Worm (Caenorhabditis elegans) whole organism, L2 larva: ENCODE measurements around the gene F35H10.6.

Source experiments
- C34F6.9 ChIP-seq: fragments of 150-350 bp; optimal IDR thresholded peaks from 2 replicates; lab custom pipeline; 2014; ENCODE audit warnings: missing biosample characterization, missing genetic modification characterization
- F13H6.1 ChIP-seq: sonication (generic microtip); optimal IDR thresholded peaks from 2 replicates; lab custom pipeline; 2016; ENCODE audit warnings: missing genetic modification characterization, missing compliant biosample characterization
- R02D3.7 ChIP-seq: fragments of 150-350 bp; optimal IDR thresholded peaks from 2 replicates; lab custom pipeline; 2014; ENCODE audit warnings: missing biosample characterization, missing genetic modification characterization
- Y55F3AM.14 ChIP-seq: fragments of 200-800 bp; sonication (Bioruptor generic); optimal IDR thresholded peaks from 2 replicates; lab custom pipeline; 2018; ENCODE audit warnings: mild to moderate bottlenecking, missing genetic modification characterization, missing compliant biosample characterization
- ZK546.5 ChIP-seq: sonication (generic microtip); optimal IDR thresholded peaks from 2 replicates; lab custom pipeline; 2017; ENCODE audit warnings: missing biosample characterization, missing genetic modification characterization
- alr-1 ChIP-seq: fragments of 150-350 bp; optimal IDR thresholded peaks from 2 replicates; lab custom pipeline; 2014; ENCODE audit warnings: missing biosample characterization, missing genetic modification characterization
- aly-2 ChIP-seq: fragments of 150-350 bp; optimal IDR thresholded peaks from 2 replicates; lab custom pipeline; 2014; ENCODE audit warnings: missing biosample characterization, missing genetic modification characterization
- blmp-1 ChIP-seq: sonication (generic microtip); optimal IDR thresholded peaks from 2 replicates; lab custom pipeline; 2017; ENCODE audit warnings: missing genetic modification characterization, mild to moderate bottlenecking, missing compliant biosample characterization, antibody characterized with exemption, moderate library complexity; ENCODE audit not compliant: insufficient read depth
- ceh-16 ChIP-seq: fragments of 150-350 bp; optimal IDR thresholded peaks from 2 replicates; lab custom pipeline; 2014; ENCODE audit warnings: missing biosample characterization, missing genetic modification characterization
- ceh-82 ChIP-seq: fragments of 150-350 bp; optimal IDR thresholded peaks from 2 replicates; lab custom pipeline; 2014; ENCODE audit warnings: missing biosample characterization, missing genetic modification characterization
- crh-2 ChIP-seq: sonication (generic microtip); optimal IDR thresholded peaks from 2 replicates; lab custom pipeline; 2017; ENCODE audit warnings: missing biosample characterization, missing genetic modification characterization
- egl-27 ChIP-seq: sonication (generic microtip); optimal IDR thresholded peaks from 3 replicates; lab custom pipeline; 2017; ENCODE audit warnings: missing biosample characterization, missing genetic modification reagents, missing genetic modification characterization
- elt-1 ChIP-seq: fragments of 150-350 bp; optimal IDR thresholded peaks from 2 replicates; lab custom pipeline; 2014; ENCODE audit warnings: missing biosample characterization, missing genetic modification characterization
- fos-1 ChIP-seq: fragments of 150-350 bp; optimal IDR thresholded peaks from 2 replicates; lab custom pipeline; 2014; ENCODE audit warnings: missing biosample characterization, missing genetic modification characterization
- gmeb-1 ChIP-seq: fragments of 150-350 bp; optimal IDR thresholded peaks from 2 replicates; lab custom pipeline; 2014; ENCODE audit warnings: missing biosample characterization, missing genetic modification characterization
- lin-11 ChIP-seq: fragments of 150-350 bp; sonication (generic microtip); optimal IDR thresholded peaks from 2 replicates; lab custom pipeline; 2014; ENCODE audit warnings: missing biosample characterization, missing genetic modification characterization, inconsistent platforms, mixed read lengths
- lin-13 ChIP-seq: fragments of 150-350 bp; optimal IDR thresholded peaks from 2 replicates; lab custom pipeline; 2014; ENCODE audit warnings: missing biosample characterization, missing genetic modification reagents, missing genetic modification characterization
- lin-39 ChIP-seq: fragments of 150-350 bp; optimal IDR thresholded peaks from 2 replicates; lab custom pipeline; 2014; ENCODE audit warnings: missing biosample characterization, missing genetic modification reagents, missing genetic modification characterization
- lsy-2 ChIP-seq, 2 experiments: fragments of 150-350 bp in 1 of 2; sonication (generic microtip) in 1 of 2; optimal IDR thresholded peaks; 2 replicates each; lab custom pipeline; 2014 to 2017; ENCODE audit warnings: missing biosample characterization in 2 of 2, missing genetic modification characterization in 2 of 2
- mab-5 ChIP-seq: fragments of 150-350 bp; optimal IDR thresholded peaks from 2 replicates; lab custom pipeline; 2014; ENCODE audit warnings: missing biosample characterization, missing genetic modification characterization
- mbf-1 ChIP-seq: sonication (generic microtip); optimal IDR thresholded peaks from 2 replicates; lab custom pipeline; 2017; ENCODE audit warnings: missing biosample characterization, missing genetic modification characterization
- mdl-1 ChIP-seq, 2 experiments: fragments of 150-350 bp in 1 of 2; sonication (generic microtip) in 1 of 2; optimal IDR thresholded peaks; 2 replicates each; lab custom pipeline; 2017; ENCODE audit warnings: missing biosample characterization in 2 of 2, missing genetic modification characterization in 2 of 2
- nhr-10 ChIP-seq: sonication (generic microtip); optimal IDR thresholded peaks from 2 replicates; lab custom pipeline; 2017; ENCODE audit warnings: missing biosample characterization, missing genetic modification characterization
- nhr-11 ChIP-seq: fragments of 150-350 bp; optimal IDR thresholded peaks from 2 replicates; lab custom pipeline; 2014; ENCODE audit warnings: missing biosample characterization, missing genetic modification characterization
- nhr-12 ChIP-seq: fragments of 150-350 bp; optimal IDR thresholded peaks from 2 replicates; lab custom pipeline; 2014; ENCODE audit warnings: missing biosample characterization, missing genetic modification characterization
- nhr-129 ChIP-seq: fragments of 150-350 bp; optimal IDR thresholded peaks from 2 replicates; lab custom pipeline; 2014; ENCODE audit warnings: missing biosample characterization, missing genetic modification characterization
- nhr-21 ChIP-seq: fragments of 150-350 bp; optimal IDR thresholded peaks from 2 replicates; lab custom pipeline; 2014; ENCODE audit warnings: missing biosample characterization, missing genetic modification characterization
- nhr-23 ChIP-seq: fragments of 150-350 bp; optimal IDR thresholded peaks from 2 replicates; lab custom pipeline; 2014; ENCODE audit warnings: missing biosample characterization, missing genetic modification reagents, missing genetic modification characterization
- nhr-237 ChIP-seq: fragments of 150-350 bp; optimal IDR thresholded peaks from 2 replicates; lab custom pipeline; 2014; ENCODE audit warnings: missing biosample characterization, missing genetic modification characterization
- nhr-25 ChIP-seq: fragments of 150-350 bp; sonication (generic microtip); optimal IDR thresholded peaks from 3 replicates; lab custom pipeline; 2014; ENCODE audit warnings: missing biosample characterization, missing genetic modification characterization
- nhr-6 ChIP-seq: fragments of 150-350 bp; optimal IDR thresholded peaks from 2 replicates; lab custom pipeline; 2014; ENCODE audit warnings: missing biosample characterization, missing genetic modification characterization
- nhr-77 ChIP-seq: fragments of 150-350 bp; optimal IDR thresholded peaks from 2 replicates; lab custom pipeline; 2014; ENCODE audit warnings: missing biosample characterization, missing genetic modification characterization
- peb-1 ChIP-seq: fragments of 150-350 bp; optimal IDR thresholded peaks from 2 replicates; lab custom pipeline; 2014; ENCODE audit warnings: missing biosample characterization, missing genetic modification characterization
- sem-4 ChIP-seq: fragments of 150-350 bp; optimal IDR thresholded peaks from 2 replicates; lab custom pipeline; 2014; ENCODE audit warnings: missing biosample characterization, missing genetic modification reagents, missing genetic modification characterization
- skn-1 ChIP-seq: sonication (generic microtip); optimal IDR thresholded peaks from 2 replicates; lab custom pipeline; 2017; ENCODE audit warnings: missing biosample characterization, missing genetic modification characterization
- sma-3 ChIP-seq: sonication (generic microtip); optimal IDR thresholded peaks from 2 replicates; lab custom pipeline; 2016; ENCODE audit warnings: missing genetic modification reagents, missing genetic modification characterization, missing compliant biosample characterization
- sma-9 ChIP-seq, 2 experiments: fragments of 150-350 bp in 1 of 2; sonication (generic microtip) in 1 of 2; optimal IDR thresholded peaks; 2 replicates each; lab custom pipeline; 2014 to 2016; ENCODE audit warnings: missing genetic modification characterization in 2 of 2, mild to moderate bottlenecking in 1 of 2, missing biosample characterization in 1 of 2, missing compliant biosample characterization in 1 of 2, missing genetic modification reagents in 1 of 2, moderate library complexity in 1 of 2
- snpc-4 ChIP-seq: fragments of 150-350 bp; optimal IDR thresholded peaks from 2 replicates; lab custom pipeline; 2014; ENCODE audit warnings: missing biosample characterization, missing genetic modification characterization
- unc-39 ChIP-seq: fragments of 150-350 bp; optimal IDR thresholded peaks from 2 replicates; lab custom pipeline; 2014; ENCODE audit warnings: missing biosample characterization, missing genetic modification characterization
- unc-55 ChIP-seq: fragments of 150-350 bp; sonication (generic microtip); optimal IDR thresholded peaks from 3 replicates; lab custom pipeline; 2014; ENCODE audit warnings: missing biosample characterization, missing genetic modification reagents, missing genetic modification characterization
- unc-62 ChIP-seq: fragments of 150-350 bp; optimal IDR thresholded peaks from 2 replicates; lab custom pipeline; 2014; ENCODE audit warnings: missing biosample characterization, missing genetic modification reagents, missing genetic modification characterization
- zag-1 ChIP-seq: fragments of 150-350 bp; optimal IDR thresholded peaks from 2 replicates; lab custom pipeline; 2014; ENCODE audit warnings: missing biosample characterization, missing genetic modification characterization
- ztf-1 ChIP-seq: fragments of 200-800 bp; sonication (Bioruptor generic); conservative IDR thresholded peaks from 2 replicates; pipeline ENCODE4 v1.3.6; 2022; ENCODE audit warnings: missing genetic modification characterization, missing compliant biosample characterization
- ztf-4 ChIP-seq: fragments of 150-350 bp; optimal IDR thresholded peaks from 2 replicates; lab custom pipeline; 2014; ENCODE audit warnings: missing biosample characterization, missing genetic modification characterization

The F35H10.6 gene

DNA sequence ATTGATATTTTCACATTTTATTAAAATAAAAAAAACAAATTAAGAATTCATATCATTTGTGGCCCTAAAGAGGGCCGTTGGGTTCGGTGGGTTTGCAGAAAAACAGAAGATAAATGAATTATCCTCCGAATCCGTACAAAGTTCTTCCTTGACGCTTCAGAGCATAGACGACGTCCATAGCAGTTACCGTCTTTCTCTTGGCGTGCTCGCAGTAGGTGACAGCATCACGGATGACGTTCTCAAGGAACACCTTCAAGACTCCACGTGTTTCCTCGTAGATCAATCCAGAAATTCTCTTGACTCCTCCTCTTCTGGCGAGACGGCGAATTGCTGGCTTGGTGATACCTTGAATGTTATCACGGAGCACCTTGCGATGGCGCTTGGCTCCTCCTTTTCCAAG lies 33.8 kb downstream of the F35H10.6 start:
- TF ChIP-seq mdl-1 (tag; optimal IDR thresholded peaks at IDR 0.05; lab: Kevin White, UChicago) (no peak), skn-1 (tag; lab: Kevin White, UChicago) (no peak), unc-39 (tag; lab: Kevin White, UChicago) (no peak), Y55F3AM.14 (GFP tag; lab: Kevin White, UChicago) (no peak), ZK546.5 (tag; lab: Kevin White, UChicago) (no peak), nhr-237 (tag; lab: Kevin White, UChicago) (no peak)

- TF ChIP-seq mdl-1 (tag; optimal IDR thresholded peaks at IDR 0.05; lab: Kevin White, UChicago) (no peak), nhr-129 (tag; lab: Kevin White, UChicago) (no peak), gmeb-1 (tag; lab: Kevin White, UChicago) (no peak), nhr-11 (tag; lab: Kevin White, UChicago) (no peak), skn-1 (tag; lab: Kevin White, UChicago) (no peak), nhr-21 (tag; lab: Kevin White, UChicago) (no peak), crh-2 (tag; lab: Kevin White, UChicago) (no peak), ZK546.5 (tag; lab: Kevin White, UChicago) (no peak), fos-1 (tag; lab: Kevin White, UChicago) (no peak), snpc-4 (tag; lab: Kevin White, UChicago) (no peak), sma-9 (GFP tag; optimal IDR thresholded peaks at IDR 0.05; lab: Kevin White, UChicago) (no peak), sma-9 (tag; optimal IDR thresholded peaks at IDR 0.05; lab: Kevin White, UChicago) (no peak)
Measured at ce11 chrIV:8333954-8333987, 34.0 kb downstream of the F35H10.6 start, which contains the start of gene his-31. Gene his-31 (minus strand): TSS chrIV:8333983.

DNA sequence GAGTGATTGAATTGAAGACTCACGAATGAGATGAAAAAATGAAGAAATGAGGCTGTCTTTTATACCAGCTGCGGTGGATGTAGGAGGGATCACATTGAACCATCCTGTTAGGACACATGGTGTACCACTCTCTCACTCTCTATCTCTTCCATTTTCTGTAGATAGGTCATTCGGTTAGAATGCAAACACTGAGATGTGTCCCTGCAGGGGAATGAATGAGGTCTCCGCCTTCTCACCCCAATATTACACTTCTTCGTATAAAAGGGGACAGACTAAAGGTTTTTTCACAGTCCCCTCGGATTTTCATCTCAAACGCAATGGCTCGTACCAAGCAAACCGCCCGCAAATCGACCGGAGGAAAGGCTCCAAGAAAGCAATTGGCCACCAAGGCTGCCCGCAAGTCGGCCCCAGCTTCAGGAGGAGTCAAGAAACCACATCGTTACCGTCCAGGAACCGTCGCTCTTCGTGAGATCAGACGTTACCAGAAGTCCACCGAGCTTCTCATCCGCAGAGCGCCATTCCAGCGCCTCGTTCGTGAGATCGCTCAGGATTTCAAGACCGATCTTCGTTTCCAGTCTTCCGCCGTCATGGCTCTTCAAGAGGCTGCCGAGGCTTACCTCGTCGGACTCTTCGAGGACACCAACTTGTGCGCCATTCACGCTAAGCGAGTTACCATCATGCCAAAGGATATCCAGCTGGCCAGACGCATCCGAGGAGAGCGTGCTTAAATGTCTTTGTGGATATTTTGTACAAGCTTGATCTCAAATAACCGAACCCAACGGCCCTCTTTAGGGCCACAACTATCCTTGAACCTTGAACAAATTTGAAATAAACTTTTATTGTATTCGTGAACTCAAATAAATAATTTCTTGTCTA lies 34.5 kb downstream of the F35H10.6 start, which contains the start of gene his-32:
TSS of gene his-32 (plus strand) at position 318 of the 876 bp plus-strand sequence.
- TF ChIP-seq elt-1 (tag; lab: Kevin White, UChicago) (no peak), sem-4 (tag; lab: Kevin White, UChicago) (peak; percentile 75), nhr-21 (tag; lab: Kevin White, UChicago) (peak; percentile 37), mab-5 (peak; percentile 66), egl-27 (tag; lab: Kevin White, UChicago) (no peak), nhr-11 (tag; lab: Kevin White, UChicago) (no peak), aly-2 (no peak), R02D3.7 (no peak), lin-13 (peak; percentile 67), nhr-129 (tag; lab: Kevin White, UChicago) (peak; percentile 68), sma-9 (GFP tag; optimal IDR thresholded peaks at IDR 0.05; lab: Kevin White, UChicago) (peak; percentile 5), sma-9 (tag; optimal IDR thresholded peaks at IDR 0.05; lab: Kevin White, UChicago) (no peak), fos-1 (tag; lab: Kevin White, UChicago) (peak; percentile 21), blmp-1 (tag; lab: Kevin White, UChicago) (no peak), lsy-2 (tag; optimal IDR thresholded peaks at IDR 0.05; lab: Kevin White, UChicago) (no peak), lin-39 (tag; lab: Kevin White, UChicago) (no peak), gmeb-1 (tag; lab: Kevin White, UChicago) (no peak), zag-1 (no peak), nhr-23 (no peak), C34F6.9 (peak; percentile 30), mbf-1 (tag; lab: Kevin White, UChicago) (no peak), unc-39 (tag; lab: Kevin White, UChicago) (no peak), F13H6.1 (no peak), Y55F3AM.14 (GFP tag; lab: Kevin White, UChicago) (no peak), nhr-6 (tag; lab: Kevin White, UChicago) (peak; percentile 80), ZK546.5 (tag; lab: Kevin White, UChicago) (no peak), crh-2 (tag; lab: Kevin White, UChicago) (no peak), mdl-1 (tag; optimal IDR thresholded peaks at IDR 0.05; lab: Kevin White, UChicago) (no peak), ceh-82 (tag; lab: Kevin White, UChicago) (no peak), nhr-25 (tag; lab: Kevin White, UChicago) (peak; percentile 95), nhr-12 (tag; lab: Kevin White, UChicago) (no peak), unc-62 (GFP tag; lab: Kevin White, UChicago) (no peak), ceh-16 (tag; lab: Kevin White, UChicago) (peak; percentile 97), alr-1 (no peak), unc-55 (GFP tag; lab: Kevin White, UChicago) (no peak), nhr-237 (tag; lab: Kevin White, UChicago) (no peak), ztf-1 (no peak), nhr-10 (no peak), sma-3 (GFP tag; lab: Kevin White, UChicago) (peak; percentile 55), lin-11 (tag; lab: Kevin White, UChicago) (no peak), ztf-4 (no peak), peb-1 (tag; lab: Kevin White, UChicago) (no peak), nhr-77 (tag; lab: Kevin White, UChicago) (no peak)
